Worm (Caenorhabditis elegans): ENCODE measurements around the gene cdh-7.
A peak's percentile ranks its signal among the peaks of the same experiment; 100 is the strongest.

DNA sequence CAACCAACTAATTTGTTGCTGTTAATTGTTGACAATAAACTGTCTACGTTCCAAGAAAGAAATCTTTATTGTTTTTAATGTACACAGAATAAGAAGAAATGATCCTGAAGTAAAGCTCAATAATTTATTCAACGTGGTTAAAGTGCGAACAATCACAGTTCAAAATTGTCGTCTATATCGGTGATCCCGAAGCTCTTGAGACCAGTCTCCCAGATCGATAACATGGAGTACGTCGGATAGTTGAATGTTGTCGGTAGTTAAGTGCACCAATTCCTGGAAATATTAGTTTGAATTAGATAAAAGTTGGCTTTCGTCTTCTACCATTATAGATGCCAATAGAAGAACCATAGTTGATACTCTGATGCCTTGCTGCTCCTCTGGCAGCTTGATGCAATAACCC, 26.9 kb upstream of the cdh-7 start:
- TF ChIP-seq nfya-1 (tag; optimal IDR thresholded peaks at IDR 0.05; ENCODE audit: borderline replicate concordance, insufficient read depth) (no peak), lin-26 (GFP tag; IDR thresholded peaks at IDR 0.05) (peak; percentile 50; the same call in 1 of the 2 replicates), mes-4 (tag; optimal IDR thresholded peaks at IDR 0.05) (no peak), lag-1 (GFP tag; IDR thresholded peaks at IDR 0.05) (no peak), B0261.1 (tag; optimal IDR thresholded peaks at IDR 0.05) (no peak), egrh-3 (GFP tag; IDR thresholded peaks at IDR 0.05) (no peak), gei-17 (GFP tag; optimal IDR thresholded peaks at IDR 0.05) (no peak), somi-1 (GFP tag; optimal IDR thresholded peaks at IDR 0.05) (no peak), unc-62 (GFP tag; optimal IDR thresholded peaks at IDR 0.05) (no peak), unc-130 (GFP tag; optimal IDR thresholded peaks at IDR 0.05) (no peak), nhr-179 (tag; optimal IDR thresholded peaks at IDR 0.05) (no peak), ceh-100 (GFP tag; IDR thresholded peaks at IDR 0.05) (no peak), fkh-3 (tag; optimal IDR thresholded peaks at IDR 0.05) (no peak)
